Fruit fly (Drosophila melanogaster) whole organism, embryonic: Measurements from ENCODE around the gene CG46310.

Experiments used
- ATbp ChIP-seq: fragments of 200-800 bp; sonication (Bioruptor generic); optimal IDR thresholded peaks from 2 replicates; lab custom pipeline; 2017; ENCODE audit warnings: missing biosample characterization, mild to moderate bottlenecking, missing genetic modification characterization, missing genetic modification reagents
- B-H2 ChIP-seq: fragments of 200-800 bp; sonication (Bioruptor generic); optimal IDR thresholded peaks from 2 replicates; lab custom pipeline; 2018; ENCODE audit warnings: missing biosample characterization, mild to moderate bottlenecking, missing genetic modification characterization
- Blimp-1 ChIP-seq: fragments of 200-800 bp; sonication (Bioruptor generic); optimal IDR thresholded peaks from 3 replicates; lab custom pipeline; 2018; ENCODE audit warnings: missing biosample characterization, missing genetic modification characterization, mild to moderate bottlenecking, moderate library complexity, missing genetic modification reagents
- CG12155 ChIP-seq: fragments of 200-800 bp; sonication (Bioruptor generic); optimal IDR thresholded peaks from 3 replicates; lab custom pipeline; 2016; ENCODE audit warnings: missing biosample characterization, missing genetic modification characterization
- CG1233 ChIP-seq: fragments of 200-800 bp; sonication (Bioruptor generic); optimal IDR thresholded peaks from 4 replicates; lab custom pipeline; 2018; ENCODE audit warnings: missing biosample characterization, mild to moderate bottlenecking, missing genetic modification characterization
- CG12942 ChIP-seq: fragments of 200-800 bp; sonication (Bioruptor generic); optimal IDR thresholded peaks from 3 replicates; lab custom pipeline; 2016; ENCODE audit warnings: missing biosample characterization, missing genetic modification characterization
- CG13296 ChIP-seq: fragments of 200-800 bp; sonication (Bioruptor generic); optimal IDR thresholded peaks from 3 replicates; lab custom pipeline; 2018; ENCODE audit warnings: missing biosample characterization, mild to moderate bottlenecking, missing genetic modification characterization
- CG14050 ChIP-seq: fragments of 200-800 bp; sonication (Bioruptor generic); IDR thresholded peaks from 3 replicates; pipeline ENCODE4 v1.3.6; 2022; ENCODE audit warnings: missing biosample characterization, missing genetic modification characterization
- CG14441 ChIP-seq: fragments of 200-800 bp; sonication (Bioruptor generic); IDR thresholded peaks from 2 replicates; pipeline ENCODE4 v1.3.6; 2022; ENCODE audit warnings: missing biosample characterization, missing genetic modification characterization
- CG15514 ChIP-seq: fragments of 200-800 bp; sonication (Bioruptor generic); optimal IDR thresholded peaks from 3 replicates; lab custom pipeline; 2017; ENCODE audit warnings: missing biosample characterization, missing genetic modification characterization, mild to moderate bottlenecking, moderate library complexity, missing genetic modification reagents
- CG1792 ChIP-seq: fragments of 200-800 bp; sonication (Bioruptor generic); optimal IDR thresholded peaks from 2 replicates; lab custom pipeline; 2016; ENCODE audit warnings: missing biosample characterization, missing genetic modification characterization
- CG32532 ChIP-seq: fragments of 200-800 bp; sonication (Bioruptor generic); IDR thresholded peaks from 2 replicates; pipeline ENCODE4 v1.3.6; 2022; ENCODE audit warnings: missing biosample characterization, missing genetic modification characterization
- CG3407 ChIP-seq: fragments of 200-800 bp; sonication (Bioruptor generic); optimal IDR thresholded peaks from 2 replicates; lab custom pipeline; 2018; ENCODE audit warnings: missing biosample characterization, mild to moderate bottlenecking, missing genetic modification characterization
- CG5245 ChIP-seq: fragments of 200-800 bp; sonication (Bioruptor generic); optimal IDR thresholded peaks from 3 replicates; lab custom pipeline; 2016; ENCODE audit warnings: missing biosample characterization, missing genetic modification characterization
- CG6813 ChIP-seq: fragments of 200-800 bp; sonication (Bioruptor generic); optimal IDR thresholded peaks from 2 replicates; lab custom pipeline; 2017; ENCODE audit warnings: missing biosample characterization, missing genetic modification characterization, mild to moderate bottlenecking, moderate library complexity, missing genetic modification reagents
- CG7556 ChIP-seq: fragments of 200-800 bp; sonication (Bioruptor generic); optimal IDR thresholded peaks from 2 replicates; lab custom pipeline; 2017; ENCODE audit warnings: missing biosample characterization, mild to moderate bottlenecking, missing genetic modification characterization
- CG9876 ChIP-seq: fragments of 200-800 bp; sonication (Bioruptor generic); optimal IDR thresholded peaks from 2 replicates; lab custom pipeline; 2016; ENCODE audit warnings: missing biosample characterization, missing genetic modification characterization
- CTCF ChIP-seq: fragments of 200-800 bp; sonication (Bioruptor generic); optimal IDR thresholded peaks from 2 replicates; lab custom pipeline; 2017; ENCODE audit warnings: missing biosample characterization, mild to moderate bottlenecking, missing genetic modification characterization, moderate library complexity
- Dip3 ChIP-seq: fragments of 200-800 bp; sonication (Bioruptor generic); optimal IDR thresholded peaks from 3 replicates; lab custom pipeline; 2016; ENCODE audit warnings: missing biosample characterization, missing genetic modification characterization
- Fer2 ChIP-seq: fragments of 200-800 bp; sonication (Bioruptor generic); optimal IDR thresholded peaks from 2 replicates; lab custom pipeline; 2018; ENCODE audit warnings: missing biosample characterization, mild to moderate bottlenecking, missing genetic modification characterization, moderate library complexity
- Gug ChIP-seq: fragments of 200-800 bp; sonication (Bioruptor generic); IDR thresholded peaks from 4 replicates; pipeline ENCODE4 v1.3.6; 2022; ENCODE audit warnings: missing biosample characterization, missing genetic modification characterization
- Hmr ChIP-seq: fragments of 200-800 bp; sonication (Bioruptor generic); optimal IDR thresholded peaks from 3 replicates; lab custom pipeline; 2017; ENCODE audit warnings: mild to moderate bottlenecking, missing biosample characterization, missing genetic modification reagents, missing genetic modification characterization
- Kr ChIP-seq: fragments of 200-800 bp; sonication (Bioruptor generic); optimal IDR thresholded peaks from 2 replicates; lab custom pipeline; 2017; ENCODE audit warnings: missing biosample characterization, mild to moderate bottlenecking, missing genetic modification characterization
- Lhr ChIP-seq: fragments of 200-800 bp; sonication (Bioruptor generic); optimal IDR thresholded peaks from 3 replicates; lab custom pipeline; 2017; ENCODE audit warnings: mild to moderate bottlenecking, missing biosample characterization, missing genetic modification reagents, missing genetic modification characterization
- MBD-R2 ChIP-seq: fragments of 200-800 bp; sonication (Bioruptor generic); IDR thresholded peaks from 2 replicates; pipeline ENCODE4 v1.3.6; 2022; ENCODE audit warnings: missing biosample characterization, missing genetic modification characterization
- Oli ChIP-seq: fragments of 200-800 bp; sonication (Bioruptor generic); optimal IDR thresholded peaks from 2 replicates; lab custom pipeline; 2018; ENCODE audit warnings: missing biosample characterization, mild to moderate bottlenecking, missing genetic modification characterization, moderate library complexity
- Optix ChIP-seq: fragments of 200-800 bp; sonication (Bioruptor generic); IDR thresholded peaks from 3 replicates; pipeline ENCODE4 v1.3.6; 2022; ENCODE audit warnings: missing biosample characterization, missing genetic modification characterization
- Rfx ChIP-seq: fragments of 200-800 bp; sonication (Bioruptor generic); IDR thresholded peaks from 2 replicates; pipeline ENCODE4 v1.3.6; 2022; ENCODE audit warnings: missing biosample characterization, missing genetic modification characterization
- Sry-β ChIP-seq: fragments of 200-800 bp; sonication (Bioruptor generic); optimal IDR thresholded peaks from 2 replicates; lab custom pipeline; 2018; ENCODE audit warnings: missing biosample characterization, mild to moderate bottlenecking, missing genetic modification characterization, moderate library complexity
- Trl ChIP-seq, 3 experiments: fragments of >200 bp in 2 of 3; fragments of 200-800 bp in 1 of 3; sonication (Bioruptor generic) in 1 of 3; optimal IDR thresholded peaks; 2 replicates in 1 of 3; 3 replicates in 2 of 3; lab custom pipeline; 2016 to 2017; ENCODE audit warnings: missing biosample characterization in 1 of 3, missing genetic modification characterization in 1 of 3
- br ChIP-seq: fragments of >200 bp; optimal IDR thresholded peaks from 2 replicates; lab custom pipeline; 2017
- caup ChIP-seq: fragments of 200-800 bp; sonication (Bioruptor generic); optimal IDR thresholded peaks from 3 replicates; lab custom pipeline; 2017; ENCODE audit warnings: missing biosample characterization, mild to moderate bottlenecking, missing genetic modification characterization, moderate library complexity; ENCODE audit not compliant: severe bottlenecking
- chinmo ChIP-seq: fragments of 200-800 bp; sonication (Bioruptor generic); IDR thresholded peaks from 4 replicates; pipeline ENCODE4 v1.3.6; 2022; ENCODE audit warnings: missing biosample characterization, missing genetic modification characterization; ENCODE audit not compliant: partially characterized antibody
- corto ChIP-seq: fragments of 200-800 bp; sonication (Bioruptor generic); optimal IDR thresholded peaks from 2 replicates; lab custom pipeline; 2016; ENCODE audit warnings: missing biosample characterization, mild to moderate bottlenecking, missing genetic modification characterization, moderate library complexity
- dpn ChIP-seq, 2 experiments: fragments of 200-800 bp; sonication (Bioruptor generic); optimal IDR thresholded peaks; 3 replicates each; lab custom pipeline; 2016; ENCODE audit warnings: missing biosample characterization in 2 of 2, missing genetic modification characterization in 2 of 2
- fd102C ChIP-seq: fragments of 200-800 bp; sonication (Bioruptor generic); optimal IDR thresholded peaks from 2 replicates; lab custom pipeline; 2018; ENCODE audit warnings: missing biosample characterization, mild to moderate bottlenecking, missing genetic modification characterization, moderate library complexity
- hb ChIP-seq: fragments of 200-800 bp; sonication (Bioruptor generic); IDR thresholded peaks from 3 replicates; pipeline ENCODE4 v1.3.6; 2022; ENCODE audit warnings: missing biosample characterization, missing genetic modification characterization; ENCODE audit not compliant: partially characterized antibody
- jigr1 ChIP-seq: fragments of 200-800 bp; sonication (Bioruptor generic); IDR thresholded peaks from 3 replicates; pipeline ENCODE4 v1.3.6; 2022; ENCODE audit warnings: missing biosample characterization, missing genetic modification characterization
- klu ChIP-seq: fragments of 200-800 bp; sonication (Bioruptor generic); IDR thresholded peaks from 2 replicates; pipeline ENCODE4 v1.3.6; 2022; ENCODE audit warnings: missing biosample characterization, missing genetic modification characterization
- kni ChIP-seq: fragments of 200-800 bp; sonication (Bioruptor generic); optimal IDR thresholded peaks from 3 replicates; lab custom pipeline; 2017; ENCODE audit warnings: mild to moderate bottlenecking, missing biosample characterization, missing genetic modification reagents, missing genetic modification characterization
- lbe ChIP-seq: fragments of 200-800 bp; sonication (Bioruptor generic); optimal IDR thresholded peaks from 2 replicates; lab custom pipeline; 2016; ENCODE audit warnings: missing biosample characterization, mild to moderate bottlenecking, missing genetic modification characterization
- mld ChIP-seq: fragments of 200-800 bp; sonication (Bioruptor generic); IDR thresholded peaks from 3 replicates; pipeline ENCODE4 v1.3.6; 2022; ENCODE audit warnings: missing biosample characterization, missing genetic modification characterization; ENCODE audit not compliant: partially characterized antibody
- nmo ChIP-seq: fragments of 200-800 bp; sonication (Bioruptor generic); optimal IDR thresholded peaks from 2 replicates; lab custom pipeline; 2018; ENCODE audit warnings: missing biosample characterization, mild to moderate bottlenecking, missing genetic modification characterization, moderate library complexity
- pros ChIP-seq: fragments of 200-800 bp; sonication (Bioruptor generic); optimal IDR thresholded peaks from 3 replicates; lab custom pipeline; 2019; ENCODE audit warnings: missing biosample characterization, mild to moderate bottlenecking, missing genetic modification characterization, moderate library complexity
- sqz ChIP-seq: fragments of 200-800 bp; sonication (Bioruptor generic); optimal IDR thresholded peaks from 3 replicates; lab custom pipeline; 2018; ENCODE audit warnings: missing biosample characterization, mild to moderate bottlenecking, missing genetic modification characterization
- sug ChIP-seq: fragments of 200-800 bp; optimal IDR thresholded peaks from 2 replicates; lab custom pipeline; 2019; ENCODE audit warnings: missing biosample characterization, mild to moderate bottlenecking, missing genetic modification characterization, moderate library complexity
- toy ChIP-seq: fragments of 200-800 bp; sonication (Bioruptor generic); IDR thresholded peaks from 2 replicates; pipeline ENCODE4 v1.3.6; 2022; ENCODE audit warnings: missing biosample characterization, missing genetic modification characterization
- unpg ChIP-seq: fragments of 200-800 bp; sonication (Bioruptor generic); optimal IDR thresholded peaks from 3 replicates; lab custom pipeline; 2018; ENCODE audit warnings: missing biosample characterization, mild to moderate bottlenecking, missing genetic modification characterization, moderate library complexity
- zen ChIP-seq: fragments of 200-800 bp; sonication (Bioruptor generic); optimal IDR thresholded peaks from 3 replicates; lab custom pipeline; 2018; ENCODE audit warnings: missing biosample characterization, mild to moderate bottlenecking, missing genetic modification characterization, moderate library complexity

The CG46310 gene

DNA sequence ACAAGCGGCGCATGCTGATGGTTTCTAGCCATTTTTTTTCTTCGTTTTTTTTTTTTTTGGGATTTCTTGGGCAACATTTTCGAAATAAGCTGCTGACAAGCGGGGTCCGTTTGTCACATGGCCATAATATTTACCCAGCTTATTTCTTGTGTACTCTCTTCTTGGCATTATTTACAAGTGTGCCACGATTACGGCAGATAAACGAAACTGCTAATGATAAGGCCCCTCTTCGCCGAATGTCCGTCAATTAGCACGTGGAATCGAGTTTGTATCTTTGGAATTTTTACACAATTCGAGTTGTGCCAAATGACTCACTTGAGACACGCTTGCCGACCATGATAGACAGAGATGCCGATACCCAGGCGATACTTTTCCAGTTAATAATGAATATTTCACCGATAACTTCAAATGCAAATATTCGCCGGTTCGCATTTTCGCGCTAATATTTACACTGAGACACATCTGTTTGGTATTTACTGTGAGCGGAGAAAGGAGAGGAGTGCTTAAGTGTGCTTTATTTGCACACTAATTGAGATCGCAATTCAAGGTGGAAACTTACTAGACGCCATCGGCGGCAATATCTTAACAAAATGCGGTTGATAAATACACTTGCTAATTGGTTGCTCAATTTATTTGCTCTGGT, 2.9 kb downstream of the CG46310 start (continued):
- TF ChIP-seq ATbp (GFP tag; lab: Kevin White, UChicago), result peak; percentile 73
- no peak for TF ChIP-seq jigr1 (GFP tag; lab: Robert Waterston, UW)
- peak; percentile 37 for TF ChIP-seq lbe (GFP tag; lab: Kevin White, UChicago)
- no peak for TF ChIP-seq zen (tag; lab: Kevin White, UChicago)
- TF ChIP-seq CG3407 (GFP tag; lab: Kevin White, UChicago), result peak; percentile 46
- TF ChIP-seq Trl (optimal IDR thresholded peaks at IDR 0.05; lab: Kevin White, UChicago), result no peak
- TF ChIP-seq Trl (GFP tag; optimal IDR thresholded peaks at IDR 0.05; lab: Kevin White, UChicago), result peak; percentile 46
- peak; percentile 20 for TF ChIP-seq kni
- no peak for TF ChIP-seq CG9876 (GFP tag; lab: Kevin White, UChicago)
- TF ChIP-seq CTCF (GFP tag; lab: Kevin White, UChicago), result peak; percentile 13
- TF ChIP-seq Kr (GFP tag; lab: Kevin White, UChicago), result no peak
- no peak for TF ChIP-seq pros (GFP tag; lab: Kevin White, UChicago)
- TF ChIP-seq mld, result no peak
- peak; percentile 87 for TF ChIP-seq Hmr (GFP tag; lab: Kevin White, UChicago)
- TF ChIP-seq hb, result no peak
- TF ChIP-seq CG5245, result no peak
- peak; percentile 24 for TF ChIP-seq CG7556
- no peak for TF ChIP-seq Lhr (GFP tag; lab: Kevin White, UChicago)
- 0 out of 2 replicates have a peak, but pooled peaks have one; percentile 24 for TF ChIP-seq MBD-R2
- TF ChIP-seq toy (GFP tag; lab: Robert Waterston, UW), result no peak
- peak; percentile 42 for TF ChIP-seq Dip3 (GFP tag; lab: Kevin White, UChicago)
- no peak for TF ChIP-seq br (lab: Kevin White, UChicago)
- TF ChIP-seq Blimp-1 (GFP tag; lab: Kevin White, UChicago), result peak; percentile 27
- no peak for TF ChIP-seq CG12155
- TF ChIP-seq dpn (GFP tag; optimal IDR thresholded peaks at IDR 0.05; lab: Kevin White, UChicago), result peak in 1 of 2 experiments; percentile 40
- TF ChIP-seq CG15514 (GFP tag; lab: Kevin White, UChicago), result peak; percentile 47
- TF ChIP-seq unpg (GFP tag; lab: Kevin White, UChicago), result peak; percentile 10
- TF ChIP-seq corto (GFP tag; lab: Kevin White, UChicago), result no peak
- peak; percentile 21; the same call in 1 of the 2 replicates for TF ChIP-seq Rfx (GFP tag; lab: Robert Waterston, UW)
- no peak for TF ChIP-seq Gug
- no peak for TF ChIP-seq klu
- TF ChIP-seq CG32532 (GFP tag; lab: Robert Waterston, UW), result peak; percentile 5; the same call in 1 of the 2 replicates
- TF ChIP-seq Fer2, result peak; percentile 36
- no peak for TF ChIP-seq chinmo (GFP tag; lab: Robert Waterston, UW)
- 0 out of 2 replicates have a peak, but pooled peaks have one; percentile 45 for TF ChIP-seq CG14441 (GFP tag; lab: Robert Waterston, UW)
- TF ChIP-seq Sry-β, result no peak
- TF ChIP-seq B-H2 (GFP tag; lab: Kevin White, UChicago), result peak; percentile 49
- peak; percentile 87 for TF ChIP-seq caup (GFP tag; lab: Kevin White, UChicago)
- no peak for TF ChIP-seq CG14050
- TF ChIP-seq CG12942 (GFP tag; lab: Kevin White, UChicago), result no peak
- TF ChIP-seq sqz (GFP tag; lab: Kevin White, UChicago), result peak; percentile 35
- peak; percentile 37 for TF ChIP-seq sug (tag; lab: Kevin White, UChicago)
- TF ChIP-seq Oli, result no peak
- peak; percentile 59 for TF ChIP-seq CG1233 (GFP tag; lab: Kevin White, UChicago)
- TF ChIP-seq Optix (GFP tag; lab: Robert Waterston, UW), result no peak
- no peak for TF ChIP-seq fd102C (GFP tag; lab: Kevin White, UChicago)
- TF ChIP-seq CG13296 (GFP tag; lab: Kevin White, UChicago), result peak; percentile 66
- TF ChIP-seq CG6813 (GFP tag; lab: Kevin White, UChicago), result peak; percentile 65
- TF ChIP-seq CG1792 (GFP tag; lab: Kevin White, UChicago), result peak; percentile 36
- no peak for TF ChIP-seq nmo (GFP tag; lab: Kevin White, UChicago)
